Worm (Caenorhabditis elegans) whole organism, midembryonic: ENCODE data around the gene bec-1.

Experiments
- T22C8.4 ChIP-seq: fragments of 200-800 bp; sonication (Bioruptor generic); IDR thresholded peaks from 2 replicates; pipeline ENCODE4 v1.3.6; 2022; ENCODE audit warnings: missing genetic modification characterization, missing compliant biosample characterization
- flt-1 ChIP-seq: fragments of 200-800 bp; sonication (Bioruptor generic); IDR thresholded peaks from 2 replicates; pipeline ENCODE4 v1.3.6; 2022; ENCODE audit warnings: missing genetic modification characterization, missing compliant biosample characterization
- ref-1 ChIP-seq: fragments of 200-800 bp; sonication (Bioruptor generic); conservative IDR thresholded peaks from 2 replicates; pipeline ENCODE4 v1.3.6; 2022; ENCODE audit warnings: missing genetic modification reagents, missing genetic modification characterization, missing compliant biosample characterization
- tab-1 ChIP-seq: fragments of 200-800 bp; sonication (Bioruptor generic); IDR thresholded peaks from 2 replicates; pipeline ENCODE4 v1.3.6; 2022; ENCODE audit warnings: missing genetic modification characterization, missing compliant biosample characterization

ce11 chrIV:5614558-5615026 lies 49.6 kb downstream of the bec-1 start, which contains the start of gene C39H7.4:
- no peak for TF ChIP-seq tab-1
- TF ChIP-seq ref-1 = no peak
- TF ChIP-seq T22C8.4 (GFP tag; lab: Robert Waterston, UW) = no peak
- no peak for TF ChIP-seq flt-1 (GFP tag; lab: Robert Waterston, UW)
